Worm (Caenorhabditis elegans) whole organism, L1 larva: ENCODE results near the gene Y54G2A.45.
"Not testable (repeated sequence)": the region's sequence is repeated elsewhere in the genome, so short reads cannot be mapped to it uniquely, and the experiment has no call there.

Source experiments
- C16A3.4 ChIP-seq: fragments of 150-350 bp; optimal IDR thresholded peaks from 2 replicates; lab custom pipeline; 2014; ENCODE audit warnings: missing biosample characterization, missing genetic modification characterization
- C34B4.2 ChIP-seq: sonication (generic microtip); optimal IDR thresholded peaks from 2 replicates; lab custom pipeline; 2017; ENCODE audit warnings: mild to moderate bottlenecking, missing genetic modification characterization, missing compliant biosample characterization
- F16B12.6 ChIP-seq: fragments of 150-350 bp; optimal IDR thresholded peaks from 2 replicates; lab custom pipeline; 2014; ENCODE audit warnings: missing biosample characterization, missing genetic modification characterization
- aha-1 ChIP-seq: fragments of 150-350 bp; optimal IDR thresholded peaks from 2 replicates; lab custom pipeline; 2014; ENCODE audit warnings: missing biosample characterization, missing genetic modification characterization
- alr-1 ChIP-seq: fragments of 200-800 bp; sonication (Bioruptor generic); optimal IDR thresholded peaks from 2 replicates; lab custom pipeline; 2018; ENCODE audit warnings: borderline replicate concordance, mild to moderate bottlenecking, missing genetic modification characterization, missing compliant biosample characterization
- aly-2 ChIP-seq: fragments of 150-350 bp; optimal IDR thresholded peaks from 2 replicates; lab custom pipeline; 2014; ENCODE audit warnings: missing biosample characterization, missing genetic modification characterization
- ceh-63 ChIP-seq: fragments of 200-800 bp; sonication (Bioruptor generic); optimal IDR thresholded peaks from 2 replicates; lab custom pipeline; 2018; ENCODE audit warnings: mild to moderate bottlenecking, missing genetic modification characterization, missing compliant biosample characterization
- ceh-8 ChIP-seq: fragments of 200-800 bp; sonication (Bioruptor generic); optimal IDR thresholded peaks from 2 replicates; lab custom pipeline; 2018; ENCODE audit warnings: mild to moderate bottlenecking, missing genetic modification characterization, moderate library complexity, missing compliant biosample characterization
- ceh-82 ChIP-seq, 3 experiments: fragments of 150-350 bp in 1 of 3; sonication (generic microtip) in 2 of 3; optimal IDR thresholded peaks; 2 replicates each; lab custom pipeline; 2014 to 2017; ENCODE audit warnings: missing biosample characterization in 3 of 3, missing genetic modification characterization in 3 of 3
- dsc-1 ChIP-seq: sonication (generic microtip); optimal IDR thresholded peaks from 2 replicates; lab custom pipeline; 2016; ENCODE audit warnings: mild to moderate bottlenecking, missing genetic modification characterization, missing compliant biosample characterization
- efl-1 ChIP-seq, 4 experiments: fragments of 150-350 bp; optimal IDR thresholded peaks in 3 of 4; peaks in 1 of 4; 1 replicate in 1 of 4; 2 replicates in 3 of 4; lab custom pipeline; 2014; ENCODE audit warnings: missing biosample characterization in 2 of 4, missing genetic modification characterization in 2 of 4, missing genetic modification reagents in 2 of 4
- egl-13 ChIP-seq: sonication (generic microtip); optimal IDR thresholded peaks from 2 replicates; lab custom pipeline; 2016; ENCODE audit warnings: missing genotype, missing genetic modification reagents, missing genetic modification characterization, missing compliant biosample characterization
- egl-27 ChIP-seq, 2 experiments: fragments of 150-350 bp in 1 of 2; sonication (generic microtip); optimal IDR thresholded peaks; 3 replicates each; lab custom pipeline; 2017 to 2018; ENCODE audit warnings: missing biosample characterization in 2 of 2, missing genetic modification characterization in 2 of 2, missing genetic modification reagents in 2 of 2
- elt-2 ChIP-seq: sonication (generic microtip); optimal IDR thresholded peaks from 2 replicates; lab custom pipeline; 2016; ENCODE audit warnings: missing genetic modification characterization, mild to moderate bottlenecking, inconsistent platforms, missing compliant biosample characterization, missing genetic modification reagents
- fkh-10 ChIP-seq: sonication (generic microtip); optimal IDR thresholded peaks from 2 replicates; lab custom pipeline; 2017; ENCODE audit warnings: missing biosample characterization, missing genetic modification reagents, missing genetic modification characterization
- hpl-2 ChIP-seq: fragments of 150-350 bp; optimal IDR thresholded peaks from 2 replicates; lab custom pipeline; 2014; ENCODE audit warnings: missing biosample characterization, missing genetic modification reagents, missing genetic modification characterization
- isw-1 ChIP-seq: fragments of 200-800 bp; sonication (Bioruptor generic); IDR thresholded peaks from 2 replicates; pipeline ENCODE4 v1.3.6; 2022; ENCODE audit warnings: missing genetic modification characterization, missing compliant biosample characterization
- lin-35 ChIP-seq, 2 experiments: fragments of 150-350 bp; optimal IDR thresholded peaks; 2 replicates each; lab custom pipeline; 2014; ENCODE audit warnings: missing biosample characterization in 2 of 2, missing genetic modification characterization in 2 of 2, missing genetic modification reagents in 2 of 2
- lsy-2 ChIP-seq, 2 experiments: fragments of 150-350 bp; optimal IDR thresholded peaks; 2 replicates each; lab custom pipeline; 2014; ENCODE audit warnings: missing biosample characterization in 2 of 2, missing genetic modification characterization in 2 of 2
- nhr-237 ChIP-seq: fragments of 150-350 bp; optimal IDR thresholded peaks from 2 replicates; lab custom pipeline; 2014; ENCODE audit warnings: missing biosample characterization, missing genetic modification characterization
- nhr-76 ChIP-seq: sonication (generic microtip); optimal IDR thresholded peaks from 2 replicates; lab custom pipeline; 2017; ENCODE audit warnings: missing biosample characterization, missing genetic modification characterization
- nhr-77 ChIP-seq: fragments of 150-350 bp; optimal IDR thresholded peaks from 2 replicates; lab custom pipeline; 2014; ENCODE audit warnings: missing biosample characterization, missing genetic modification characterization
- nhr-90 ChIP-seq: sonication (generic microtip); optimal IDR thresholded peaks from 2 replicates; lab custom pipeline; 2016; ENCODE audit warnings: mild to moderate bottlenecking, missing genetic modification characterization, missing compliant biosample characterization; ENCODE audit not compliant: poor library complexity
- pax-3 ChIP-seq: fragments of 200-800 bp; sonication (Bioruptor generic); optimal IDR thresholded peaks from 2 replicates; lab custom pipeline; 2018; ENCODE audit warnings: mild to moderate bottlenecking, missing genetic modification characterization, moderate library complexity, missing compliant biosample characterization
- rnt-1 ChIP-seq: sonication (generic microtip); optimal IDR thresholded peaks from 2 replicates; lab custom pipeline; 2016; ENCODE audit warnings: mild to moderate bottlenecking, missing genetic modification characterization, moderate library complexity, missing compliant biosample characterization
- snu-23 ChIP-seq: sonication (generic microtip); optimal IDR thresholded peaks from 2 replicates; lab custom pipeline; 2016; ENCODE audit warnings: missing genetic modification characterization, missing compliant biosample characterization
- swsn-7 ChIP-seq: sonication (generic microtip); optimal IDR thresholded peaks from 2 replicates; lab custom pipeline; 2016; ENCODE audit warnings: missing genetic modification characterization, missing compliant biosample characterization
- tbx-2 ChIP-seq: sonication (generic microtip); optimal IDR thresholded peaks from 2 replicates; lab custom pipeline; 2016; ENCODE audit warnings: missing genetic modification characterization, missing compliant biosample characterization
- unc-86 ChIP-seq: sonication (generic microtip); optimal IDR thresholded peaks from 2 replicates; lab custom pipeline; 2016; ENCODE audit warnings: missing genetic modification characterization, missing compliant biosample characterization
- unc-98 ChIP-seq: fragments of 200-800 bp; sonication (Bioruptor generic); IDR thresholded peaks from 2 replicates; pipeline ENCODE4 v1.3.6; 2022; ENCODE audit warnings: missing genetic modification characterization, missing compliant biosample characterization
- xbp-1 ChIP-seq: sonication (generic microtip); optimal IDR thresholded peaks from 2 replicates; lab custom pipeline; 2016; ENCODE audit warnings: missing genetic modification characterization, missing compliant biosample characterization
- ztf-4 ChIP-seq: fragments of 150-350 bp; optimal IDR thresholded peaks from 2 replicates; lab custom pipeline; 2014; ENCODE audit warnings: missing biosample characterization, missing genetic modification characterization

The Y54G2A.45 gene

ce11 chrIV:2785057-2785456 is 20.6 kb upstream of the Y54G2A.45 start (continued):
- TF ChIP-seq unc-98 (GFP tag; lab: Robert Waterston, UW) (no peak), ceh-82 (tag; optimal IDR thresholded peaks at IDR 0.05; lab: Kevin White, UChicago) (peak; percentile 3 to 46 (median 40)), egl-13 (tag; lab: Kevin White, UChicago) (no peak), ceh-8 (no peak), ceh-63 (GFP tag; lab: Kevin White, UChicago) (no peak), tbx-2 (tag; lab: Kevin White, UChicago) (peak; percentile 46), alr-1 (tag; lab: Kevin White, UChicago) (no peak), C16A3.4 (no peak), xbp-1 (tag; lab: Kevin White, UChicago) (peak; percentile 29), lsy-2 (tag; optimal IDR thresholded peaks at IDR 0.05; lab: Kevin White, UChicago) (peak; percentile 46 to 57), nhr-76 (tag; lab: Kevin White, UChicago) (no peak), hpl-2 (GFP tag; lab: Kevin White, UChicago) (no peak), nhr-77 (tag; lab: Kevin White, UChicago) (no peak), swsn-7 (peak; percentile 36), C34B4.2 (no peak), egl-27 (tag; optimal IDR thresholded peaks at IDR 0.05; lab: Kevin White, UChicago) (no peak), F16B12.6 (no peak), ztf-4 (no peak), dsc-1 (tag; lab: Kevin White, UChicago) (peak; percentile 15), fkh-10 (GFP tag; lab: Kevin White, UChicago) (no peak), isw-1 (GFP tag; lab: Robert Waterston, UW) (peak; percentile 27), aha-1 (tag; lab: Kevin White, UChicago) (no peak), lin-35 (GFP tag; optimal IDR thresholded peaks at IDR 0.05; lab: Kevin White, UChicago) (peak; percentile 45 to 55), nhr-90 (peak; percentile 48)

DNA sequence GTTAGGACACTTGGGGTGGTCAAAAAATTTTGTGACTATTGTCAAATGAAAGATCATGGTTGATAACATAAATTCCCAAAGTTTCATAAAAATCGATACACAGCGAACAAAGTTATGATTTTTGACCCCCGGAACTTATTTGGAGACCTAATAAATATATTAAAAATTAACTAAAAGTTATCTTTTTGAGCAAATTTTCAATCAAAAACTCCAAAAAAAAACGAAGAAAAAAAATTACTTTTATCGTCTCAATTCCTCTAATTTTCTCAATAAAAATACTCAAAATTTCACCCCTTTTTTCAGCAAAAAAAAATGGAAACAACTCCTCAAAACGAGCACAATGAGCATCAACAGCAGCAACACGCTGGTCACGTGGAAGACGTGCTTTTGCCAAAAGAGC is 17.3 kb upstream of the Y54G2A.45 start, which contains the start of gene atln-1:
TSS of gene atln-1 (plus strand) at position 301 of the 400 bp plus-strand sequence.
- TF ChIP-seq ceh-8; unc-86 (tag; lab: Kevin White, UChicago); pax-3 (tag; lab: Kevin White, UChicago): not testable (repeated sequence)
- TF ChIP-seq, all 84 proteins: peak for 0; not testable (repeated sequence) for 84

ce11 chrIV:2793956-2794355 is 11.7 kb upstream of the Y54G2A.45 start:
- no peak for TF ChIP-seq efl-1 (optimal IDR thresholded peaks at IDR 0.05; lab: Kevin White, UChicago)
- peak in 1 of 2 experiments; percentile 25 for TF ChIP-seq efl-1 (GFP tag; optimal IDR thresholded peaks at IDR 0.05 in 1 of 2; lab: Kevin White, UChicago)
- TF ChIP-seq rnt-1 (tag; lab: Kevin White, UChicago) = no peak

DNA sequence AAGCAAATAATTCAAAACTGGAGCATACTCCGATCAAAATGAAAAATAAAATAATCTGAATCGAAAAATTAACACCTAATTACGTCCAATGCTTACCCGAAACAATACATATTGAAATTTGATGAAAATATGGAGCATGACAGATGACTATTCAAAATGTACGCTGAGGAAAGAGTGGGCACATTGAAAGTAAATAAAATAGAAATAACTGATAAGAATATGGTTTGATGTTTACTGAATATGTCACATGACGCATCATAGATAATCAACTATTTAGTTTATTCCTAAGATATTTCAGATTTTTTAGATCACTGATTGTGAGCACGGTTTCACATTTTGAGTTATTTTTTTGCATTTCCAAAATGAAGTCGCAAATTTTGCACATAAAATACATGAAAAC is 7.3 kb upstream of the Y54G2A.45 start, which contains the start of gene Y54G2A.52:
TSS of gene Y54G2A.52 (minus strand) at position 348 of the 400 bp plus-strand sequence.
- TF ChIP-seq lin-35 (GFP tag; optimal IDR thresholded peaks at IDR 0.05; lab: Kevin White, UChicago) (peak in 1 of 2 experiments; percentile 38), elt-2 (tag; lab: Kevin White, UChicago) (peak; percentile 63), unc-98 (GFP tag; lab: Robert Waterston, UW) (no peak)
- TF ChIP-seq, all 84 proteins: peak for 2

ce11 chrIV:2799389-2799788 is 6.3 kb upstream of the Y54G2A.45 start, which contains the start of gene Y54G2A.10:
Gene Y54G2A.10 (plus strand): TSS chrIV:2799689.
- TF ChIP-seq aly-2 (tag; lab: Kevin White, UChicago) (no peak), snu-23 (GFP tag; lab: Kevin White, UChicago) (peak; percentile 4)
- TF ChIP-seq, all 84 proteins: peak for 1

DNA sequence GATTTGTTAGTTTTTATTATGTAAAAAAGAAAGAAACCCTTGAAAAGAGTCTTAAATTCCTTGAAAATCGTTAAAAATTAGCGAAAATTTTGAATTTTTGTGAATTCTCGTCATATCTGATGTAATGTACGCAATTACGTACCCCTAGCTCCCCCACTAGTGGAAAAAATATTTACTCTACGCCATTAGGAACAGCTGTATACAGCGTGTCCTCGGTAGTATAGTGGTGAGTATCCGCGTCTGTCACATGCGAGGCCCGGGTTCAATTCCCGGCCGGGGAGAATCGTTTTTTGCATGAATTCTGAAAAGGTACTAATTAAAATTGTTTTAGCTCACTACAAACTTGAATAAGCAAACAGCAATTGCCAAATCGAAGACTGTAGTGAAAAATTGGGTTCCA is 5.8 kb upstream of the Y54G2A.45 start:
- TF ChIP-seq efl-1 (optimal IDR thresholded peaks at IDR 0.05; lab: Kevin White, UChicago) (no peak), efl-1 (GFP tag; optimal IDR thresholded peaks at IDR 0.05 in 1 of 2; lab: Kevin White, UChicago) (peak in 1 of 2 experiments; percentile 41), lsy-2 (tag; optimal IDR thresholded peaks at IDR 0.05; lab: Kevin White, UChicago) (no peak), nhr-237 (no peak)
- TF ChIP-seq, all 84 proteins: peak for 1
